Worm (Caenorhabditis elegans): ENCODE measurements around the gene Y45F10B.3.

- TF ChIP-seq ceh-90 (tag; optimal IDR thresholded peaks at IDR 0.05) = no peak
- no peak for TF ChIP-seq unc-62 (GFP tag; optimal IDR thresholded peaks at IDR 0.05)
- no peak for TF ChIP-seq aly-2 (tag; optimal IDR thresholded peaks at IDR 0.05)
- no peak for TF ChIP-seq dpl-1 (GFP tag; optimal IDR thresholded peaks at IDR 0.05)
- no peak for TF ChIP-seq ces-1 (GFP tag; optimal IDR thresholded peaks at IDR 0.05)
- TF ChIP-seq ztf-11 (tag; optimal IDR thresholded peaks at IDR 0.05) = no peak
- no peak for TF ChIP-seq xbp-1 (tag; optimal IDR thresholded peaks at IDR 0.05)
- no peak for TF ChIP-seq fkh-10 (GFP tag; optimal IDR thresholded peaks at IDR 0.05)
- no peak for TF ChIP-seq C34B4.2 (tag; optimal IDR thresholded peaks at IDR 0.05)
- no peak for TF ChIP-seq nhr-28 (tag; optimal IDR thresholded peaks at IDR 0.05)
- no peak for TF ChIP-seq ama-1 (optimal IDR thresholded peaks at IDR 0.05)
- TF ChIP-seq ceh-82 (tag; optimal IDR thresholded peaks at IDR 0.05) = no peak
- TF ChIP-seq zip-4 (GFP tag; optimal IDR thresholded peaks at IDR 0.05) = no peak
Measured at ce11 chrIV:13549350-13549749, 44.1 kb upstream of the Y45F10B.3 start.

Data from whole organism, L1 larva.